Fruit fly (Drosophila melanogaster): ENCODE measurements around the gene CG31036.

dm6 chr3R:29862795-29863194, 45.1 kb upstream of the CG31036 start:
- TF ChIP-seq CG8319 (GFP tag; optimal IDR thresholded peaks at IDR 0.05) (no peak), dsx (GFP tag; optimal IDR thresholded peaks at IDR 0.05; ENCODE audit: poor library complexity, severe bottlenecking) (no peak), Sox102F (GFP tag; optimal IDR thresholded peaks at IDR 0.05) (no peak), Smox (GFP tag; optimal IDR thresholded peaks at IDR 0.05) (no peak), lz (GFP tag; optimal IDR thresholded peaks at IDR 0.05) (no peak), CG3919 (GFP tag; optimal IDR thresholded peaks at IDR 0.05) (no peak), CG9139 (GFP tag; optimal IDR thresholded peaks at IDR 0.05) (no peak), fkh (GFP tag; optimal IDR thresholded peaks at IDR 0.05) (no peak), CG8119 (GFP tag; IDR thresholded peaks at IDR 0.05) (no peak), spab (GFP tag; optimal IDR thresholded peaks at IDR 0.05) (no peak), Eip75B (GFP tag; optimal IDR thresholded peaks at IDR 0.05) (no peak), Blimp-1 (GFP tag; optimal IDR thresholded peaks at IDR 0.05) (no peak)

Measured in whole organism, prepupa.